Fruit fly (Drosophila melanogaster) whole organism, prepupa: ENCODE measurements around the gene CG11267.

ENCODE experiments used
- CG11762 ChIP-seq: fragments of 200-800 bp; sonication (Bioruptor generic); optimal IDR thresholded peaks from 3 replicates; lab custom pipeline; 2016; ENCODE audit warnings: missing biosample characterization, missing genetic modification characterization; ENCODE audit not compliant: insufficient read depth
- CG6792 ChIP-seq: fragments of 200-800 bp; sonication (Bioruptor generic); optimal IDR thresholded peaks from 3 replicates; lab custom pipeline; 2016; ENCODE audit warnings: missing biosample characterization, missing genetic modification characterization
- CG7368 ChIP-seq: fragments of 200-800 bp; sonication (Bioruptor generic); optimal IDR thresholded peaks from 3 replicates; lab custom pipeline; 2016; ENCODE audit warnings: missing biosample characterization, missing genetic modification characterization
- Eip75B ChIP-seq: fragments of 200-800 bp; sonication (Bioruptor generic); optimal IDR thresholded peaks from 3 replicates; lab custom pipeline; 2016; ENCODE audit warnings: missing biosample characterization, missing genetic modification characterization
- Eip78C ChIP-seq: fragments of 200-800 bp; sonication (Bioruptor generic); peaks from one replicate; lab custom pipeline; 2016; ENCODE audit warnings: missing biosample characterization, missing genetic modification characterization
- Smox ChIP-seq: fragments of 200-800 bp; sonication (Bioruptor generic); optimal IDR thresholded peaks from 3 replicates; lab custom pipeline; 2016; ENCODE audit warnings: missing biosample characterization, missing genetic modification characterization
- Sox102F ChIP-seq: fragments of 200-800 bp; sonication (Bioruptor generic); optimal IDR thresholded peaks from 2 replicates; lab custom pipeline; 2016; ENCODE audit warnings: missing biosample characterization, mild to moderate bottlenecking, missing genetic modification characterization
- net ChIP-seq: fragments of 200-800 bp; sonication (Bioruptor generic); optimal IDR thresholded peaks from 3 replicates; lab custom pipeline; 2016; ENCODE audit warnings: missing biosample characterization, missing genetic modification characterization

- TF ChIP-seq CG7368 (GFP tag; lab: Kevin White, UChicago) (no peak), CG6792 (GFP tag; lab: Kevin White, UChicago) (no peak), CG11762 (GFP tag; lab: Kevin White, UChicago) (no peak), Sox102F (no peak), net (GFP tag; lab: Kevin White, UChicago) (peak; percentile 50), Eip78C (GFP tag; lab: Kevin White, UChicago) (no peak), Smox (GFP tag; lab: Kevin White, UChicago) (no peak), Eip75B (no peak)
Measured at dm6 chr3L:13006490-13006889, 9.4 kb upstream of the CG11267 start, which contains the start of gene CG11263.
